Worm (Caenorhabditis elegans): Measurements from ENCODE around the gene srsx-14.

The srsx-14 gene

ce11 chrIV:5669459-5669858 lies 42.5 kb upstream of the srsx-14 start, which contains the start of gene T19E7.6 (continued):
- no peak for TF ChIP-seq madf-6 (GFP tag; IDR thresholded peaks at IDR 0.05)
- no peak for TF ChIP-seq madf-3 (GFP tag; IDR thresholded peaks at IDR 0.05)
- TF ChIP-seq B0261.1 (tag; optimal IDR thresholded peaks at IDR 0.05) = no peak
- no peak for TF ChIP-seq ztf-6 (GFP tag; IDR thresholded peaks at IDR 0.05)
- no peak for TF ChIP-seq bed-2 (GFP tag; IDR thresholded peaks at IDR 0.05)

- TF ChIP-seq die-1 (tag; optimal IDR thresholded peaks at IDR 0.05) (no peak), cebp-1 (GFP tag; IDR thresholded peaks at IDR 0.05) (no peak), cebp-1 (tag; optimal IDR thresholded peaks at IDR 0.05) (peak; percentile 19), hmg-1.2 (GFP tag; IDR thresholded peaks at IDR 0.05) (peak; percentile 19; the same call in 1 of the 2 replicates), nhr-80 (tag; optimal IDR thresholded peaks at IDR 0.05) (peak; percentile 5)
These were observed 40.2 kb upstream of the srsx-14 start for ce11 chrIV:5667191-5667590.

DNA sequence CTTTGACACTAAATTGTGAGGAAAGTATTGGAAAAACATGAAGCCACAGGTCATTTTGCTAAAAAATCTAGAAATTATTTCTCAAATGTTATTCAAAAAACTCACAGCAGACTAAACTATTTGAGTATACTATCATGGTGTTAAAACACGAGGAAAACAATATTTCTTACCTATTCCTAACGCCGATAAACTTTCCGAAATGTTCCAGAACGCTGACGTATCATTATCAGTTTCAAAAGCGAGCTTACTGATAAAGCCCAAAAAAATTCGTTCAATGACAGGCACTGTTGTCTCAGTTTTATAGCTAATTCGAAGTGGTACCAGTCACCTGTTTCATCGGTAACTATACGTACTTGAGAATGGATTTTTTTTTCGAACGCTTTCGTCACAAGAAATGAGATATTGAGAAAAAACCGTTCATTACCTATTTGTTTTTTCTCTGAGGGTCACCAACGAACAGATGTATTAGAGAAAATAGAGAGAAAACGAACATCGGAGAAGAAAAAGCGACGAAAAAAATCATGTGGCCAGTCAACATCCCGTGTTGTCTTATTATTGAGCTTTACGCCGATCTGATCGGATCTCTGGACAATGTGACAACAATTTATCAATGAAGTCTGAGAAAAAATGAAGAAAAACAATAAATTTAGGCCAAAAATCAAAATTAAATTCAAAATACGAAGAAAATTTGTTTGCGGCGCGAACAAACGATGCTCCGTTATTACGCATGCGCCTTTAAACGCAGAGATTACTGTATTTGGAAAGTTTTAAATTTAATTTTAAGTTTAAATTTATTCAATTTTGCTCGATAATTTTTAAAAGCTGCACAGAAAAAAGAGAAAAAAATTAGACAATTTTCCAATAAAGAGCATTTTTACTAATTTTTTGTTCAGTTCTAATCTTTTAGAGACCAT lies 39.4 kb upstream of the srsx-14 start:
- TF ChIP-seq snpc-1.3 (tag; optimal IDR thresholded peaks at IDR 0.05; ENCODE audit: insufficient read depth) (peak; percentile 47), hmg-1.2 (GFP tag; IDR thresholded peaks at IDR 0.05) (peak; percentile 32; the same call in 1 of the 2 replicates), lsl-1 (GFP tag; optimal IDR thresholded peaks at IDR 0.05) (peak; percentile 87), F10E7.11 (tag; optimal IDR thresholded peaks at IDR 0.05) (no peak), D2030.7 (GFP tag; IDR thresholded peaks at IDR 0.05) (peak; percentile 78), snpc-4 (GFP tag; optimal IDR thresholded peaks at IDR 0.05) (peak; percentile 70), snpc-4 (tag; optimal IDR thresholded peaks at IDR 0.05) (peak in 3 of 4 experiments; percentile 87 to 92 (median 90)), snpc-3.4 (tag; optimal IDR thresholded peaks at IDR 0.05) (no peak), F33H1.4 (GFP tag; IDR thresholded peaks at IDR 0.05) (peak; percentile 34; the same call in 1 of the 2 replicates), madf-6 (GFP tag; IDR thresholded peaks at IDR 0.05) (peak; percentile 89), chd-7 (tag; optimal IDR thresholded peaks at IDR 0.05) (no peak), unc-130 (GFP tag; optimal IDR thresholded peaks at IDR 0.05) (no peak), nfyb-1 (GFP tag; IDR thresholded peaks at IDR 0.05) (0 out of 2 replicates have a peak, but pooled peaks have one; percentile 22), dox-1 (GFP tag; IDR thresholded peaks at IDR 0.05) (peak; percentile 30; the same call in 1 of the 2 replicates), ceh-91 (GFP tag; IDR thresholded peaks at IDR 0.05) (peak; percentile 42; the same call in 1 of the 2 replicates), dpl-1 (GFP tag; optimal IDR thresholded peaks at IDR 0.05) (peak; percentile 73), somi-1 (GFP tag; optimal IDR thresholded peaks at IDR 0.05) (peak; percentile 48), lin-54 (GFP tag; optimal IDR thresholded peaks at IDR 0.05) (peak; percentile 73), nhr-120 (GFP tag; IDR thresholded peaks at IDR 0.05) (no peak), pbrm-1 (GFP tag; IDR thresholded peaks at IDR 0.05) (0 out of 2 replicates have a peak, but pooled peaks have one; percentile 20), nhr-80 (tag; optimal IDR thresholded peaks at IDR 0.05) (peak; percentile 19), attf-6 (GFP tag; IDR thresholded peaks at IDR 0.05) (no peak), xnd-1 (tag; optimal IDR thresholded peaks at IDR 0.05) (peak; percentile 74), lin-35 (GFP tag; optimal IDR thresholded peaks at IDR 0.05) (peak in 1 of 3 experiments; percentile 9), hsf-1 (GFP tag; IDR thresholded peaks at IDR 0.05) (peak; percentile 5; the same call in 1 of the 2 replicates), ceh-27 (GFP tag; optimal IDR thresholded peaks at IDR 0.05) (peak; percentile 37), snpc-1.1 (tag; optimal IDR thresholded peaks at IDR 0.05; ENCODE audit: insufficient read depth) (peak; percentile 12), efl-1 (GFP tag; optimal IDR thresholded peaks at IDR 0.05) (peak; percentile 76), bed-2 (GFP tag; IDR thresholded peaks at IDR 0.05) (no peak), madf-8 (GFP tag; conservative IDR thresholded peaks at IDR 0.05) (peak; percentile 71), lin-26 (GFP tag; IDR thresholded peaks at IDR 0.05) (no peak), bed-1 (GFP tag; IDR thresholded peaks at IDR 0.05) (no peak), attf-3 (GFP tag; conservative IDR thresholded peaks at IDR 0.05) (peak; percentile 92), tbp1 (GFP tag; optimal IDR thresholded peaks at IDR 0.05) (peak; percentile 57)
